Worm (Caenorhabditis elegans) whole organism, L4/young adult: ENCODE data around the gene Y57A10C.11.

Source experiments
- W03F9.2 ChIP-seq: fragments of 150-350 bp; optimal IDR thresholded peaks from 2 replicates; lab custom pipeline; 2014; ENCODE audit warnings: missing biosample characterization, missing genetic modification characterization
- dao-5 ChIP-seq: sonication (generic microtip); optimal IDR thresholded peaks from 2 replicates; lab custom pipeline; 2016; ENCODE audit warnings: missing genotype, missing genetic modification characterization, moderate library complexity, missing compliant biosample characterization

DNA sequence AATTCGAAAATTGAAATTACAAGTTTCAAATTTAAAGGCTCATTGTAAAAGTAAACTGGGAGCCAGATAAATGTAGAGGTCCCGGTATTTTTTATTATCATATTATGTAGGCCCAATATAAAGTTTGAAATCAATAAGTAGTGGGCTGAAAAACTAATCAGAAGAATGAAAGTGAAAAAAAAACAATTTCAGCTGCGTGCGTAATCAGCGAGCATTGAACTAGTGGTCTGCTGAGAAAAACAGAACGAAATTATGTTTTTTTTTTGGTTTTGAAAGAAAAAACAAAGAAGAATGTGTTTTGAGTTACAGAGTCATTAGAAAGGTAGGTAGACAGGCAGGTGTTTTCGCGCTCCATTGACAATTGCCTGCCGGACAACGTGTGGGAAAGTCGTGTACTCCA is 6.0 kb downstream of the Y57A10C.11 start, which contains the start of gene sre-31:
- TF ChIP-seq dao-5 (tag; lab: Kevin White, UChicago) (no peak), W03F9.2 (no peak)
